Worm (Caenorhabditis elegans) whole organism, dauer: ENCODE measurements around the gene lgc-45.

ENCODE experiments used
- unc-62 ChIP-seq: sonication (generic microtip); optimal IDR thresholded peaks from 2 replicates; lab custom pipeline; 2017; ENCODE audit warnings: missing biosample characterization, missing genetic modification reagents, missing genetic modification characterization

Gene lgc-45

ce11 chrII:3598721-3599120 lies 41.4 kb downstream of the lgc-45 start, which contains the start of gene Y49F6A.11:
TSS of gene Y49F6A.11 (minus strand) at chrII:3598821.
- TF ChIP-seq unc-62: no peak

DNA sequence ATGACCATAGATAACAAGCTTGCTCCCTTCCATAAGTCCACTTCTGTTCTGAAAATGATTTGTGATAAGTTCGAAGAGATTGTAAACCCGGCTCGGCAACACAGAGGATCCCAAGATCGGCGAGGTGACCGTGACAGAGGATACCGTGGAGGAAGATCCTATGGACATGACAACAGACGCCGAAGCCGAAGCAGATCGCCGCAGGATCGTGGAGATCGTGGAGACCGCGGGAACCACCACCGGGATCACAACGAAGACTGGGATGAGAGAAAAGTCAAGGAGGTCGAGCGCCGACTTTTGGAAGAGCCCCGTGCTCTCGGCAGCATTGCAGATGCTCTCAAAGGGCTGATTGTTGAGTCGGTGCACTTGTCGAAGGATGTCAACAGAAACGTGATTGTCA lies 47.3 kb downstream of the lgc-45 start:
- no peak for TF ChIP-seq unc-62

DNA sequence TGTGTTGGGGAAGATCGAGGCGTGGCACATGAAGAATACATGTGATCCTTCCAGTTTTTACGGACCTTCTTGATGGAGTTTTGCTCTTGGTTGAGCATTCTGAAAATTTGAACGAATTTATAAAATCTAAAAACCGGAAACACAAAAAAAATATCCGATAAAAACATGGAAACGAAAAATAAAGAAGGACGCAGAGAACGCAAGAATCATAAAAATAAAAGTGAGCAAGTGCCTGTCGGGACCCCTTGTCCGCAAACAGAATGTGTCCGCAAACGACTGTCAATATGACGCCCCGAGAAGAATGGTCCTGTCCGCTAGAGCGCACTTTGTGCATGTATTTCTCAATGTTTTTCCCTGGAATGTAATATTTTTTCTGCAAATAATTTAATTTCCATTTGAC lies 52.5 kb downstream of the lgc-45 start, which contains the start of gene Y49F6A.5:
Y49F6A.5 (minus strand) TSS at position 101 of the 400 bp plus-strand sequence.
- TF ChIP-seq unc-62: no peak

DNA sequence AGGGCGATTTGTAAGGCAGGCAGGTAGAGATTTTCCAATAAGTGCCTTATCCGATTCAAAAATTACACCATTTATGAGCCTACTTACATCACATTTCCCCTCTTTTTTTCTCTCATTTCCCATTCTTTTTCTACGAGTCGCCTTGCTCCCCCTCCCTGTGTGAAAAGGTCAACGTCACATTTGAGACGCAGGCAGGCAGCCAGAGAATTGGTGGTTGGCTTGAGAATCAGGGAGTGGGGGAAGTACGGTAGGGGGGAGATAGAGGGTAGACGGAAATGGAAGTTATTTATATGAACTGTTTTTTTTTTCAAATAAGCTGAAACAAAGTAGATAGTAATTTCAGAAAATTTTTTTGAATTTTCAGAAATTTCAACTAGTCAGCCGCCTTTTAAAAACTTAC lies 59.3 kb downstream of the lgc-45 start:
- TF ChIP-seq unc-62: no peak
